Worm (Caenorhabditis elegans): ENCODE results near the gene cln-3.3.
A peak's percentile ranks its signal among the peaks of the same experiment; 100 is the strongest.

Gene cln-3.3

ce11 chrV:8651007-8651711, 31.7 kb upstream of the cln-3.3 start:
- TF ChIP-seq hlh-12 (tag; optimal IDR thresholded peaks at IDR 0.05) = no peak
- no peak for TF ChIP-seq ekl-4 (GFP tag; IDR thresholded peaks at IDR 0.05)
- TF ChIP-seq ztf-25 (GFP tag; IDR thresholded peaks at IDR 0.05) = no peak
- TF ChIP-seq athp-1 (tag; optimal IDR thresholded peaks at IDR 0.05) = no peak
- no peak for TF ChIP-seq rcor-1 (GFP tag; IDR thresholded peaks at IDR 0.05)
- TF ChIP-seq die-1 (tag; optimal IDR thresholded peaks at IDR 0.05) = no peak
- TF ChIP-seq T26A5.8 (tag; optimal IDR thresholded peaks at IDR 0.05) = no peak
- TF ChIP-seq B0336.3 (GFP tag; IDR thresholded peaks at IDR 0.05) = peak; percentile 56; the same call in 1 of the 2 replicates
- no peak for TF ChIP-seq efl-1 (GFP tag; optimal IDR thresholded peaks at IDR 0.05)
- TF ChIP-seq nhr-80 (tag; optimal IDR thresholded peaks at IDR 0.05) = peak; percentile 100
- no peak for TF ChIP-seq Y53F4B.3 (GFP tag; IDR thresholded peaks at IDR 0.05)
- peak; percentile 83 for TF ChIP-seq unc-62 (GFP tag; optimal IDR thresholded peaks at IDR 0.05)
- peak; percentile 60; the same call in 1 of the 2 replicates for TF ChIP-seq egl-44 (GFP tag; IDR thresholded peaks at IDR 0.05)
- no peak for TF ChIP-seq somi-1 (GFP tag; optimal IDR thresholded peaks at IDR 0.05)
- no peak for TF ChIP-seq madf-3 (GFP tag; IDR thresholded peaks at IDR 0.05)
- TF ChIP-seq aptf-3 (GFP tag; IDR thresholded peaks at IDR 0.05) = no peak
- TF ChIP-seq ztf-22 (GFP tag; optimal IDR thresholded peaks at IDR 0.05) = peak; percentile 97
- no peak for TF ChIP-seq cebp-2 (GFP tag; IDR thresholded peaks at IDR 0.05)
- TF ChIP-seq F37B4.10 (GFP tag; IDR thresholded peaks at IDR 0.05) = no peak
- TF ChIP-seq B0261.1 (tag; optimal IDR thresholded peaks at IDR 0.05) = no peak
- no peak for TF ChIP-seq ceh-100 (GFP tag; IDR thresholded peaks at IDR 0.05)
- TF ChIP-seq bed-2 (GFP tag; IDR thresholded peaks at IDR 0.05) = no peak
- no peak for TF ChIP-seq snpc-1.1 (tag; optimal IDR thresholded peaks at IDR 0.05; ENCODE audit: insufficient read depth)
- no peak for TF ChIP-seq tbx-9 (tag; optimal IDR thresholded peaks at IDR 0.05; ENCODE audit: borderline replicate concordance)
- no peak for TF ChIP-seq pbrm-1 (GFP tag; IDR thresholded peaks at IDR 0.05)
- TF ChIP-seq hrde-1 (tag; optimal IDR thresholded peaks at IDR 0.05; ENCODE audit: borderline replicate concordance) = no peak
- TF ChIP-seq unc-130 (GFP tag; optimal IDR thresholded peaks at IDR 0.05) = no peak
- TF ChIP-seq hlh-26 (GFP tag; conservative IDR thresholded peaks at IDR 0.05) = no peak
- peak; percentile 59 for TF ChIP-seq pha-4 (tag; optimal IDR thresholded peaks at IDR 0.05)
- TF ChIP-seq F10E7.11 (tag; optimal IDR thresholded peaks at IDR 0.05) = no peak
- peak; percentile 56 for TF ChIP-seq lin-40 (tag; optimal IDR thresholded peaks at IDR 0.05)
- TF ChIP-seq tbp1 (GFP tag; optimal IDR thresholded peaks at IDR 0.05) = peak; percentile 47
- TF ChIP-seq F57A8.1 (GFP tag; optimal IDR thresholded peaks at IDR 0.05) = no peak
- no peak for TF ChIP-seq lsl-1 (GFP tag; optimal IDR thresholded peaks at IDR 0.05)
- no peak for TF ChIP-seq Y67H2A.10 (GFP tag; conservative IDR thresholded peaks at IDR 0.05)
- peak; percentile 97 for TF ChIP-seq ets-4 (GFP tag; optimal IDR thresholded peaks at IDR 0.05)
- TF ChIP-seq K11D2.4 (GFP tag; IDR thresholded peaks at IDR 0.05) = no peak
- TF ChIP-seq F49E8.2 (tag; optimal IDR thresholded peaks at IDR 0.05; ENCODE audit: insufficient read depth) = no peak
- TF ChIP-seq nhr-90 (tag; optimal IDR thresholded peaks at IDR 0.05) = peak; percentile 76
- no peak for TF ChIP-seq snpc-3.4 (tag; optimal IDR thresholded peaks at IDR 0.05)
- TF ChIP-seq rec-8 (tag; optimal IDR thresholded peaks at IDR 0.05) = no peak
- no peak for TF ChIP-seq him-1 (tag; optimal IDR thresholded peaks at IDR 0.05)
- peak; percentile 96 for TF ChIP-seq atf-7 (tag; optimal IDR thresholded peaks at IDR 0.05)
- TF ChIP-seq ceh-40 (GFP tag; IDR thresholded peaks at IDR 0.05) = no peak
- no peak for TF ChIP-seq egrh-3 (GFP tag; IDR thresholded peaks at IDR 0.05)
- TF ChIP-seq lag-1 (GFP tag; IDR thresholded peaks at IDR 0.05) = no peak
- TF ChIP-seq F22D6.2 (tag; optimal IDR thresholded peaks at IDR 0.05) = peak; percentile 52
